Worm (Caenorhabditis elegans) whole organism, late embryonic: Measurements from ENCODE around the gene nhr-171.

Source experiments
- C38D4.7 ChIP-seq: fragments of 200-800 bp; sonication (Bioruptor generic); optimal IDR thresholded peaks from 2 replicates; lab custom pipeline; 2018; ENCODE audit warnings: mild to moderate bottlenecking, missing genetic modification characterization, moderate library complexity, missing compliant biosample characterization
- F13H6.1 ChIP-seq: sonication (generic microtip); optimal IDR thresholded peaks from 2 replicates; lab custom pipeline; 2016; ENCODE audit warnings: missing genetic modification characterization, missing compliant biosample characterization
- Y22D7AL.16 ChIP-seq: sonication (generic microtip); optimal IDR thresholded peaks from 2 replicates; lab custom pipeline; 2016; ENCODE audit warnings: missing genetic modification characterization, missing compliant biosample characterization
- ahr-1 ChIP-seq: sonication (generic microtip); optimal IDR thresholded peaks from 2 replicates; lab custom pipeline; 2016; ENCODE audit warnings: missing genetic modification characterization, missing compliant biosample characterization
- ama-1 ChIP-seq: fragments of 150-350 bp; optimal IDR thresholded peaks from 2 replicates; lab custom pipeline; 2014
- ceh-18 ChIP-seq: sonication (generic microtip); optimal IDR thresholded peaks from 2 replicates; lab custom pipeline; 2016; ENCODE audit warnings: missing genetic modification characterization, missing compliant biosample characterization
- ceh-19 ChIP-seq: fragments of 200-800 bp; sonication (Bioruptor generic); optimal IDR thresholded peaks from 2 replicates; lab custom pipeline; 2018; ENCODE audit warnings: mild to moderate bottlenecking, missing genetic modification characterization, missing compliant biosample characterization
- ceh-22 ChIP-seq: sonication (generic microtip); optimal IDR thresholded peaks from 2 replicates; lab custom pipeline; 2017; ENCODE audit warnings: missing biosample characterization, missing genetic modification characterization
- ceh-24 ChIP-seq: sonication (generic microtip); optimal IDR thresholded peaks from 2 replicates; lab custom pipeline; 2016; ENCODE audit warnings: mild to moderate bottlenecking, missing genetic modification characterization, missing compliant biosample characterization
- ceh-30 ChIP-seq: fragments of 150-350 bp; optimal IDR thresholded peaks from 2 replicates; lab custom pipeline; 2014; ENCODE audit warnings: missing biosample characterization, missing genetic modification characterization
- ceh-31 ChIP-seq: sonication (generic microtip); optimal IDR thresholded peaks from 2 replicates; lab custom pipeline; 2016; ENCODE audit warnings: missing genetic modification characterization, missing compliant biosample characterization
- ceh-48 ChIP-seq: sonication (generic microtip); optimal IDR thresholded peaks from 2 replicates; lab custom pipeline; 2016; ENCODE audit warnings: missing genetic modification characterization, inconsistent platforms, missing compliant biosample characterization
- che-1 ChIP-seq: sonication (generic microtip); optimal IDR thresholded peaks from 2 replicates; lab custom pipeline; 2016; ENCODE audit warnings: mild to moderate bottlenecking, missing genetic modification characterization, missing compliant biosample characterization
- dmd-4 ChIP-seq: sonication (generic microtip); optimal IDR thresholded peaks from 2 replicates; lab custom pipeline; 2016; ENCODE audit warnings: borderline replicate concordance, missing genetic modification characterization, missing compliant biosample characterization
- dve-1 ChIP-seq: sonication (generic microtip); optimal IDR thresholded peaks from 2 replicates; lab custom pipeline; 2017; ENCODE audit warnings: antibody characterized with exemption, mild to moderate bottlenecking, missing genetic modification characterization, missing compliant biosample characterization
- elt-2 ChIP-seq: sonication (generic microtip); optimal IDR thresholded peaks from 2 replicates; lab custom pipeline; 2016; ENCODE audit warnings: missing genetic modification reagents, missing genetic modification characterization, missing compliant biosample characterization
- ets-4 ChIP-seq: sonication (generic microtip); optimal IDR thresholded peaks from 2 replicates; lab custom pipeline; 2016; ENCODE audit warnings: missing genetic modification characterization, missing compliant biosample characterization
- fax-1 ChIP-seq: sonication (generic microtip); optimal IDR thresholded peaks from 2 replicates; lab custom pipeline; 2016; ENCODE audit warnings: missing genotype, missing genetic modification characterization, missing compliant biosample characterization
- fkh-10 ChIP-seq: fragments of 150-350 bp; optimal IDR thresholded peaks from 2 replicates; lab custom pipeline; 2014; ENCODE audit warnings: missing biosample characterization, missing genetic modification reagents, missing genetic modification characterization
- gmeb-2 ChIP-seq: sonication (generic microtip); optimal IDR thresholded peaks from 2 replicates; lab custom pipeline; 2016; ENCODE audit warnings: missing genetic modification characterization, inconsistent platforms, missing compliant biosample characterization
- hlh-15 ChIP-seq: sonication (generic microtip); optimal IDR thresholded peaks from 2 replicates; lab custom pipeline; 2016; ENCODE audit warnings: missing genetic modification characterization, missing compliant biosample characterization
- hlh-30 ChIP-seq: sonication (generic microtip); optimal IDR thresholded peaks from 2 replicates; lab custom pipeline; 2017; ENCODE audit warnings: antibody characterized with exemption, missing genetic modification characterization, missing compliant biosample characterization; ENCODE audit not compliant: insufficient read depth
- lim-6 ChIP-seq: sonication (generic microtip); optimal IDR thresholded peaks from 2 replicates; lab custom pipeline; 2016; ENCODE audit warnings: missing genetic modification characterization, missing compliant biosample characterization
- nfya-1 ChIP-seq: sonication (generic microtip); optimal IDR thresholded peaks from 2 replicates; lab custom pipeline; 2017; ENCODE audit warnings: missing genetic modification characterization, mild to moderate bottlenecking, missing compliant biosample characterization, antibody characterized with exemption, moderate library complexity
- nhr-11 ChIP-seq: fragments of 150-350 bp; optimal IDR thresholded peaks from 2 replicates; lab custom pipeline; 2014; ENCODE audit warnings: missing biosample characterization, missing genetic modification characterization
- pax-1 ChIP-seq: fragments of 150-350 bp; optimal IDR thresholded peaks from 2 replicates; lab custom pipeline; 2014; ENCODE audit warnings: missing biosample characterization, missing genetic modification characterization
- pqm-1 ChIP-seq: sonication (generic microtip); optimal IDR thresholded peaks from 2 replicates; lab custom pipeline; 2016; ENCODE audit warnings: missing genetic modification characterization, missing compliant biosample characterization
- pros-1 ChIP-seq: fragments of 150-350 bp; optimal IDR thresholded peaks from 2 replicates; lab custom pipeline; 2014; ENCODE audit warnings: missing biosample characterization, missing genetic modification reagents, missing genetic modification characterization
- ref-2 ChIP-seq: sonication (generic microtip); optimal IDR thresholded peaks from 2 replicates; lab custom pipeline; 2016; ENCODE audit warnings: missing genetic modification characterization, missing compliant biosample characterization
- sox-4 ChIP-seq: sonication (generic microtip); optimal IDR thresholded peaks from 2 replicates; lab custom pipeline; 2017; ENCODE audit warnings: mild to moderate bottlenecking, missing genetic modification characterization, inconsistent platforms, missing compliant biosample characterization
- unc-3 ChIP-seq, 2 experiments: fragments of 200-800 bp in 1 of 2; sonication (Bioruptor generic) in 1 of 2; sonication (generic microtip) in 1 of 2; conservative IDR thresholded peaks in 1 of 2; optimal IDR thresholded peaks in 1 of 2; 2 replicates each; pipeline versions ENCODE4 v1.3.6 to Lab custom; 2016 to 2022; ENCODE audit warnings: missing compliant biosample characterization in 2 of 2, missing genetic modification characterization in 2 of 2, missing genetic modification reagents in 1 of 2
- unc-42 ChIP-seq: sonication (generic microtip); optimal IDR thresholded peaks from 2 replicates; lab custom pipeline; 2016; ENCODE audit warnings: missing genotype, missing genetic modification characterization, missing compliant biosample characterization
- unc-55 ChIP-seq: sonication (generic microtip); optimal IDR thresholded peaks from 2 replicates; lab custom pipeline; 2017; ENCODE audit warnings: missing biosample characterization, missing genetic modification reagents, missing genetic modification characterization
- unc-86 ChIP-seq: sonication (generic microtip); optimal IDR thresholded peaks from 2 replicates; lab custom pipeline; 2016; ENCODE audit warnings: missing genetic modification characterization, missing compliant biosample characterization
- zip-5 ChIP-seq: sonication (generic microtip); optimal IDR thresholded peaks from 2 replicates; lab custom pipeline; 2016; ENCODE audit warnings: missing genetic modification characterization, missing compliant biosample characterization

Gene nhr-171

ce11 chrV:7490340-7490739, 21.2 kb upstream of the nhr-171 start, which contains the start of gene srbc-9:
srbc-9 (minus strand) TSS chrV:7490440.
- TF ChIP-seq fax-1 (tag; lab: Kevin White, UChicago) (no peak), pqm-1 (tag; lab: Kevin White, UChicago) (no peak), hlh-30 (tag; lab: Kevin White, UChicago) (no peak), elt-2 (tag; lab: Kevin White, UChicago) (no peak), pros-1 (tag; lab: Kevin White, UChicago) (no peak), ama-1 (lab: Kevin White, UChicago) (no peak), Y22D7AL.16 (tag; lab: Kevin White, UChicago) (no peak), ets-4 (tag; lab: Kevin White, UChicago) (no peak), F13H6.1 (no peak), hlh-15 (tag; lab: Kevin White, UChicago) (no peak)

- no peak for TF ChIP-seq unc-86
- no peak for TF ChIP-seq ref-2 (tag; lab: Kevin White, UChicago)
- TF ChIP-seq unc-42 (tag; lab: Kevin White, UChicago): no peak
- TF ChIP-seq sox-4 (tag; lab: Kevin White, UChicago): no peak
- TF ChIP-seq nfya-1 (tag; lab: Kevin White, UChicago): no peak
- no peak for TF ChIP-seq che-1 (tag; lab: Kevin White, UChicago)
- TF ChIP-seq, all 69 proteins: peak for 0
Observed at ce11 chrV:7492924-7493323, 18.6 kb upstream of the nhr-171 start, which contains the start of gene srbc-10. srbc-10 (minus strand) TSS chrV:7493024.

- TF ChIP-seq unc-55 (GFP tag; lab: Kevin White, UChicago) (no peak), nhr-11 (tag; lab: Kevin White, UChicago) (no peak), ahr-1 (tag; lab: Kevin White, UChicago) (no peak), dmd-4 (tag; lab: Kevin White, UChicago) (no peak), gmeb-2 (tag; lab: Kevin White, UChicago) (no peak), ceh-22 (tag; lab: Kevin White, UChicago) (no peak), pax-1 (tag; lab: Kevin White, UChicago) (no peak), unc-3 (GFP tag; conservative IDR thresholded peaks at IDR 0.05; lab: Robert Waterston, UW) (no peak), unc-3 (tag; optimal IDR thresholded peaks at IDR 0.05; lab: Kevin White, UChicago) (no peak)
- TF ChIP-seq, all 69 proteins: peak for 0
Observed at ce11 chrV:7495189-7495588, 16.4 kb upstream of the nhr-171 start, which contains the start of gene srbc-11. srbc-11 (minus strand) TSS chrV:7495289.

- TF ChIP-seq dmd-4 (tag; lab: Kevin White, UChicago): no peak
- TF ChIP-seq C38D4.7 (GFP tag; lab: Kevin White, UChicago): no peak
- no peak for TF ChIP-seq ceh-30 (tag; lab: Kevin White, UChicago)
- TF ChIP-seq unc-55 (GFP tag; lab: Kevin White, UChicago): no peak
- TF ChIP-seq ama-1 (lab: Kevin White, UChicago): no peak
- TF ChIP-seq ceh-24 (tag; lab: Kevin White, UChicago): no peak
- TF ChIP-seq dve-1: no peak
- no peak for TF ChIP-seq fkh-10 (GFP tag; lab: Kevin White, UChicago)
- no peak for TF ChIP-seq unc-42 (tag; lab: Kevin White, UChicago)
- no peak for TF ChIP-seq lim-6
- TF ChIP-seq pqm-1 (tag; lab: Kevin White, UChicago): no peak
- TF ChIP-seq ceh-48 (tag; lab: Kevin White, UChicago): no peak
- TF ChIP-seq ref-2 (tag; lab: Kevin White, UChicago): no peak
Observed at ce11 chrV:7497440-7497839, 14.1 kb upstream of the nhr-171 start, which contains the start of gene srh-79. srh-79 (plus strand) TSS chrV:7497740.

- TF ChIP-seq ceh-18 (tag; lab: Kevin White, UChicago) (no peak), zip-5 (tag; lab: Kevin White, UChicago) (no peak), ceh-31 (tag; lab: Kevin White, UChicago) (no peak), nhr-11 (tag; lab: Kevin White, UChicago) (no peak), ceh-19 (GFP tag; lab: Kevin White, UChicago) (no peak)
- TF ChIP-seq, all 69 proteins: peak for 0
Observed at ce11 chrV:7501194-7501593, 10.4 kb upstream of the nhr-171 start.
